Fruit fly (Drosophila melanogaster): ENCODE measurements around the gene Gpo3.

The Gpo3 gene

dm6 chr2L:13707915-13708314, at the start of gene Gpo3:
TSS of gene Gpo3 (plus strand) at chr2L:13708215.
- TF ChIP-seq CG3032 (tag; optimal IDR thresholded peaks at IDR 0.05) (no peak), fd85E (GFP tag; optimal IDR thresholded peaks at IDR 0.05) (no peak), dac (GFP tag; optimal IDR thresholded peaks at IDR 0.05) (no peak), esn (GFP tag; optimal IDR thresholded peaks at IDR 0.05) (no peak), CG10631 (GFP tag; optimal IDR thresholded peaks at IDR 0.05) (no peak), CG32006 (GFP tag; optimal IDR thresholded peaks at IDR 0.05) (no peak), Smox (GFP tag; optimal IDR thresholded peaks at IDR 0.05) (no peak), Hr4 (GFP tag; optimal IDR thresholded peaks at IDR 0.05) (no peak), salr (GFP tag; optimal IDR thresholded peaks at IDR 0.05) (no peak), CG6792 (GFP tag; optimal IDR thresholded peaks at IDR 0.05) (no peak), CG11762 (GFP tag; optimal IDR thresholded peaks at IDR 0.05; ENCODE audit: insufficient read depth) (no peak), CG11294 (GFP tag; IDR thresholded peaks at IDR 0.05) (no peak), CG16779 (tag; optimal IDR thresholded peaks at IDR 0.05) (no peak), OdsH (GFP tag; optimal IDR thresholded peaks at IDR 0.05) (no peak), Hr38 (GFP tag; optimal IDR thresholded peaks at IDR 0.05) (no peak), cyc (GFP tag; optimal IDR thresholded peaks at IDR 0.05) (no peak), CG10669 (GFP tag; optimal IDR thresholded peaks at IDR 0.05) (no peak), CG6276 (GFP tag; optimal IDR thresholded peaks at IDR 0.05) (no peak)

- peak; percentile 68 for TF ChIP-seq CG6808 (GFP tag; optimal IDR thresholded peaks at IDR 0.05)
- TF ChIP-seq fkh (GFP tag; optimal IDR thresholded peaks at IDR 0.05): peak; percentile 15
- TF ChIP-seq CG6854 (GFP tag; optimal IDR thresholded peaks at IDR 0.05): peak; percentile 54
- no peak for TF ChIP-seq Sox14 (GFP tag; optimal IDR thresholded peaks at IDR 0.05)
- TF ChIP-seq eg (GFP tag; IDR thresholded peaks at IDR 0.05): peak; percentile 89; the same call in 2 of the 3 replicates
- peak; percentile 39 for TF ChIP-seq Lpt (GFP tag; optimal IDR thresholded peaks at IDR 0.05)
- TF ChIP-seq achi (GFP tag; optimal IDR thresholded peaks at IDR 0.05): no peak
- TF ChIP-seq CG8632 (GFP tag; optimal IDR thresholded peaks at IDR 0.05): peak; percentile 4
- TF ChIP-seq CG3919 (GFP tag; optimal IDR thresholded peaks at IDR 0.05): peak; percentile 25
- no peak for TF ChIP-seq pdm3 (GFP tag; optimal IDR thresholded peaks at IDR 0.05)
- no peak for TF ChIP-seq CG8319 (GFP tag; optimal IDR thresholded peaks at IDR 0.05)
- TF ChIP-seq CG10669 (GFP tag; optimal IDR thresholded peaks at IDR 0.05): peak; percentile 64
- peak; percentile 67; the same call in 2 of the 3 replicates for TF ChIP-seq CG8119 (GFP tag; IDR thresholded peaks at IDR 0.05)
- TF ChIP-seq Hr39 (GFP tag; optimal IDR thresholded peaks at IDR 0.05): no peak
- peak; percentile 78 for TF ChIP-seq CG9139 (GFP tag; optimal IDR thresholded peaks at IDR 0.05)
- peak; percentile 34 for TF ChIP-seq CG32006 (GFP tag; optimal IDR thresholded peaks at IDR 0.05)
- no peak for TF ChIP-seq dac (GFP tag; optimal IDR thresholded peaks at IDR 0.05)
- TF ChIP-seq net (GFP tag; optimal IDR thresholded peaks at IDR 0.05): peak; percentile 48
- no peak for TF ChIP-seq Blimp-1 (GFP tag; optimal IDR thresholded peaks at IDR 0.05)
- peak; percentile 22 for TF ChIP-seq CG34406 (GFP tag; optimal IDR thresholded peaks at IDR 0.05)
- peak; percentile 75 for TF ChIP-seq CG1621 (tag; optimal IDR thresholded peaks at IDR 0.05)
- no peak for TF ChIP-seq Hr4 (GFP tag; optimal IDR thresholded peaks at IDR 0.05)
- no peak for TF ChIP-seq CG4318 (GFP tag; optimal IDR thresholded peaks at IDR 0.05)
- TF ChIP-seq CG6792 (GFP tag; optimal IDR thresholded peaks at IDR 0.05): no peak
- peak; percentile 69 to 76 for TF ChIP-seq ss (GFP tag; optimal IDR thresholded peaks at IDR 0.05)
- no peak for TF ChIP-seq Sox15 (GFP tag; optimal IDR thresholded peaks at IDR 0.05)
- TF ChIP-seq Eip78C (GFP tag): peak; percentile 58
- TF ChIP-seq CG15336 (GFP tag; IDR thresholded peaks at IDR 0.05): peak; percentile 75
- peak; percentile 92 for TF ChIP-seq CG6163 (GFP tag; IDR thresholded peaks at IDR 0.05)
- TF ChIP-seq fd59A (GFP tag; optimal IDR thresholded peaks at IDR 0.05): no peak
- TF ChIP-seq OdsH (GFP tag; optimal IDR thresholded peaks at IDR 0.05): peak; percentile 24
- no peak for TF ChIP-seq Sox102F (GFP tag; optimal IDR thresholded peaks at IDR 0.05)
- peak; percentile 48 for TF ChIP-seq Met (GFP tag; optimal IDR thresholded peaks at IDR 0.05)
- TF ChIP-seq CG31627 (GFP tag; optimal IDR thresholded peaks at IDR 0.05): peak; percentile 5
- TF ChIP-seq esn (GFP tag; optimal IDR thresholded peaks at IDR 0.05): peak; percentile 48
- TF ChIP-seq svp (GFP tag): peak; percentile 75
- TF ChIP-seq CG11902 (GFP tag; optimal IDR thresholded peaks at IDR 0.05): peak; percentile 9
Measured at dm6 chr2L:13665025-13665881, 42.8 kb upstream of the Gpo3 start, which contains the start of gene CG18507. TSS of gene CG18507 (plus strand) at chr2L:13665525.

Data from whole organism, prepupa.